Worm (Caenorhabditis elegans) whole organism, L3 larva: ENCODE data around the gene cyp-34A8.

ENCODE experiments used
- aly-2 ChIP-seq: fragments of 150-350 bp; optimal IDR thresholded peaks from 2 replicates; lab custom pipeline; 2014; ENCODE audit warnings: missing biosample characterization, missing genetic modification characterization
- ama-1 ChIP-seq: fragments of 150-350 bp; optimal IDR thresholded peaks from 2 replicates; lab custom pipeline; 2018
- ceh-82 ChIP-seq: fragments of 150-350 bp; optimal IDR thresholded peaks from 2 replicates; lab custom pipeline; 2014; ENCODE audit warnings: missing biosample characterization, missing genetic modification characterization
- egl-27 ChIP-seq: sonication (generic microtip); optimal IDR thresholded peaks from 4 replicates; lab custom pipeline; 2017; ENCODE audit warnings: missing biosample characterization, missing genetic modification reagents, missing genetic modification characterization
- jun-1 ChIP-seq: fragments of 150-350 bp; optimal IDR thresholded peaks from 2 replicates; lab custom pipeline; 2014; ENCODE audit warnings: missing biosample characterization, missing genetic modification reagents, missing genetic modification characterization
- lin-15B ChIP-seq: fragments of 150-350 bp; optimal IDR thresholded peaks from 2 replicates; lab custom pipeline; 2014; ENCODE audit warnings: missing biosample characterization, missing genetic modification characterization
- nhr-11 ChIP-seq: fragments of 150-350 bp; optimal IDR thresholded peaks from 2 replicates; lab custom pipeline; 2014; ENCODE audit warnings: missing biosample characterization, missing genetic modification characterization
- nhr-237 ChIP-seq: fragments of 150-350 bp; optimal IDR thresholded peaks from 2 replicates; lab custom pipeline; 2014; ENCODE audit warnings: missing biosample characterization, missing genetic modification characterization
- nhr-76 ChIP-seq: fragments of 150-350 bp; sonication (generic microtip); optimal IDR thresholded peaks from 5 replicates; lab custom pipeline; 2014; ENCODE audit warnings: missing biosample characterization, missing genetic modification characterization
- nhr-77 ChIP-seq: fragments of 150-350 bp; optimal IDR thresholded peaks from 2 replicates; lab custom pipeline; 2014; ENCODE audit warnings: missing biosample characterization, missing genetic modification characterization
- pha-4 ChIP-seq: fragments of 150-350 bp; optimal IDR thresholded peaks from 2 replicates; lab custom pipeline; 2014; ENCODE audit warnings: missing biosample characterization, missing genetic modification reagents, missing genetic modification characterization
- snpc-4 ChIP-seq: fragments of 150-350 bp; optimal IDR thresholded peaks from 2 replicates; lab custom pipeline; 2014; ENCODE audit warnings: missing biosample characterization, missing genetic modification characterization
- ztf-11 ChIP-seq: fragments of 150-350 bp; optimal IDR thresholded peaks from 2 replicates; lab custom pipeline; 2014; ENCODE audit warnings: missing biosample characterization, missing genetic modification characterization

DNA sequence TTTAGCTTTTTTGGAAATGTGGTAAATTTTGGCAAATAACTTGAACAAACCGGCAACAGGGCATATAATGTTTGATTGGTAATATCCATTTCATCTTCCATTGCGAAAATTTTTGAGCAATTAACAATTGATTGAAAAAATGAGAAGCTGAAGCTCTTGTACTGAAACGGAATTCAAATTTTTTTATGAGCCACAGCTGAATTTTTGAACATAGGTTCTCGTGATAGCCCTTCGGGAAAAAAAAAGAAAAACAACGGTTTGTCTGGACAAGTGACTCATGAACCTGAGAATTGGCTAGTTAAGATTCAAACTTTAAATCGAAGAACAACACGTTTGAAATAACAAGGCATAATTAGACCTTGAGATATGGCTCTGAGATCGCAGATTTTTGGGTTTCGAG lies 28.2 kb upstream of the cyp-34A8 start, which contains the start of gene srx-62:
- no peak for TF ChIP-seq nhr-237 (tag; lab: Kevin White, UChicago)
- TF ChIP-seq lin-15B (tag; lab: Kevin White, UChicago), result no peak
- TF ChIP-seq jun-1 (tag; lab: Kevin White, UChicago), result no peak
- no peak for TF ChIP-seq ceh-82 (tag; lab: Kevin White, UChicago)
- TF ChIP-seq egl-27 (tag; lab: Kevin White, UChicago), result no peak
- no peak for TF ChIP-seq pha-4 (tag; lab: Kevin White, UChicago)
- TF ChIP-seq nhr-76, result no peak
- TF ChIP-seq snpc-4 (tag; lab: Kevin White, UChicago), result no peak
- TF ChIP-seq nhr-11, result no peak
- TF ChIP-seq nhr-77 (tag; lab: Kevin White, UChicago), result no peak
- TF ChIP-seq ztf-11, result no peak
- no peak for TF ChIP-seq aly-2 (tag; lab: Kevin White, UChicago)
- no peak for TF ChIP-seq ama-1 (lab: Kevin White, UChicago)
